Fruit fly (Drosophila melanogaster) whole organism, embryonic: ENCODE results near the gene GstT4.

Source experiments
- Aef1 ChIP-seq: fragments of 200-800 bp; sonication (Bioruptor generic); IDR thresholded peaks from 3 replicates; pipeline ENCODE4 v1.3.6; 2022; ENCODE audit warnings: missing biosample characterization, missing genetic modification characterization
- Bteb2 ChIP-seq: fragments of 200-800 bp; sonication (Bioruptor generic); optimal IDR thresholded peaks from 2 replicates; lab custom pipeline; 2016; ENCODE audit warnings: missing biosample characterization, missing genetic modification characterization
- CG10959 ChIP-seq: fragments of 200-800 bp; sonication (Bioruptor generic); IDR thresholded peaks from 2 replicates; pipeline ENCODE4 v1.3.6; 2022; ENCODE audit warnings: missing biosample characterization, missing genetic modification characterization
- CG11695 ChIP-seq: fragments of 200-800 bp; sonication (Bioruptor generic); IDR thresholded peaks from 3 replicates; pipeline ENCODE4 v1.3.6; 2022; ENCODE audit warnings: missing biosample characterization, missing genetic modification characterization
- CG11723 ChIP-seq: fragments of 200-800 bp; sonication (Bioruptor generic); optimal IDR thresholded peaks from 2 replicates; lab custom pipeline; 2017; ENCODE audit warnings: missing biosample characterization, mild to moderate bottlenecking, missing genetic modification characterization
- CG1603 ChIP-seq: fragments of 200-800 bp; sonication (Bioruptor generic); optimal IDR thresholded peaks from 2 replicates; lab custom pipeline; 2019; ENCODE audit warnings: missing biosample characterization, mild to moderate bottlenecking, missing genetic modification characterization, moderate library complexity
- CG17612 ChIP-seq: fragments of 200-800 bp; sonication (Bioruptor generic); IDR thresholded peaks from 2 replicates; pipeline ENCODE4 v1.3.6; 2022; ENCODE audit warnings: missing biosample characterization, missing genetic modification characterization
- CG31224 ChIP-seq: fragments of 200-800 bp; sonication (Bioruptor generic); IDR thresholded peaks from 2 replicates; pipeline ENCODE4 v1.3.6; 2022; ENCODE audit warnings: missing biosample characterization, missing genetic modification characterization
- CG31441 ChIP-seq: fragments of 200-800 bp; sonication (Bioruptor generic); IDR thresholded peaks from 2 replicates; pipeline ENCODE4 v1.3.6; 2022; ENCODE audit warnings: missing biosample characterization, missing genetic modification characterization
- CG43689 ChIP-seq: fragments of 200-800 bp; sonication (Bioruptor generic); IDR thresholded peaks from 2 replicates; pipeline ENCODE4 v1.3.6; 2022; ENCODE audit warnings: missing biosample characterization, missing genetic modification characterization
- CG4424 ChIP-seq: fragments of 200-800 bp; sonication (Bioruptor generic); optimal IDR thresholded peaks from 3 replicates; lab custom pipeline; 2016; ENCODE audit warnings: missing biosample characterization, missing genetic modification characterization
- CG5245 ChIP-seq: fragments of 200-800 bp; sonication (Bioruptor generic); optimal IDR thresholded peaks from 3 replicates; lab custom pipeline; 2016; ENCODE audit warnings: missing biosample characterization, missing genetic modification characterization
- CG6765 ChIP-seq: fragments of 200-800 bp; sonication (Bioruptor generic); optimal IDR thresholded peaks from 3 replicates; lab custom pipeline; 2017; ENCODE audit warnings: missing biosample characterization, mild to moderate bottlenecking, missing genetic modification characterization
- CG7745 ChIP-seq: fragments of 200-800 bp; sonication (Bioruptor generic); optimal IDR thresholded peaks from 2 replicates; lab custom pipeline; 2018; ENCODE audit warnings: missing biosample characterization, mild to moderate bottlenecking, missing genetic modification characterization, moderate library complexity
- CG7963 ChIP-seq: fragments of 200-800 bp; sonication (Bioruptor generic); IDR thresholded peaks from 3 replicates; pipeline ENCODE4 v1.3.6; 2022; ENCODE audit warnings: missing biosample characterization, missing genetic modification characterization; ENCODE audit not compliant: partially characterized antibody
- CG8765 ChIP-seq: fragments of 200-800 bp; sonication (Bioruptor generic); IDR thresholded peaks from 2 replicates; pipeline ENCODE4 v1.3.6; 2022; ENCODE audit warnings: missing biosample characterization, missing genetic modification characterization
- CG9437 ChIP-seq: fragments of 200-800 bp; sonication (Bioruptor generic); optimal IDR thresholded peaks from 2 replicates; lab custom pipeline; 2018; ENCODE audit warnings: missing biosample characterization, mild to moderate bottlenecking, missing genetic modification characterization
- CG9609 ChIP-seq: fragments of 200-800 bp; sonication (Bioruptor generic); optimal IDR thresholded peaks from 3 replicates; lab custom pipeline; 2016; ENCODE audit warnings: missing biosample characterization, missing genetic modification characterization
- CG9797 ChIP-seq: fragments of 200-800 bp; sonication (Bioruptor generic); optimal IDR thresholded peaks from 3 replicates; lab custom pipeline; 2018; ENCODE audit warnings: missing biosample characterization, mild to moderate bottlenecking, missing genetic modification characterization
- CG9817 ChIP-seq: fragments of 200-800 bp; sonication (Bioruptor generic); optimal IDR thresholded peaks from 2 replicates; lab custom pipeline; 2018; ENCODE audit warnings: missing biosample characterization, mild to moderate bottlenecking, missing genetic modification characterization, moderate library complexity
- CkIIα-i1 ChIP-seq: fragments of 200-800 bp; sonication (Bioruptor generic); IDR thresholded peaks from 2 replicates; pipeline ENCODE4 v1.3.6; 2022; ENCODE audit warnings: missing biosample characterization, missing genetic modification characterization
- Elba2 ChIP-seq: fragments of 200-800 bp; sonication (Bioruptor generic); optimal IDR thresholded peaks from 3 replicates; lab custom pipeline; 2016; ENCODE audit warnings: missing biosample characterization, missing genetic modification characterization
- Fer2 ChIP-seq: fragments of 200-800 bp; sonication (Bioruptor generic); optimal IDR thresholded peaks from 2 replicates; lab custom pipeline; 2018; ENCODE audit warnings: missing biosample characterization, mild to moderate bottlenecking, missing genetic modification characterization, moderate library complexity
- Mad ChIP-seq: fragments of 200-800 bp; sonication (Bioruptor generic); optimal IDR thresholded peaks from 2 replicates; lab custom pipeline; 2016; ENCODE audit warnings: missing biosample characterization, missing genetic modification characterization
- Med ChIP-seq: fragments of 200-800 bp; sonication (Bioruptor generic); peaks from one replicate; lab custom pipeline; 2016; ENCODE audit warnings: missing biosample characterization, missing genetic modification characterization, mild to moderate bottlenecking, inconsistent platforms, moderate library complexity
- Nf-YB ChIP-seq: fragments of 200-800 bp; sonication (Bioruptor generic); optimal IDR thresholded peaks from 3 replicates; lab custom pipeline; 2019; ENCODE audit warnings: missing biosample characterization, mild to moderate bottlenecking, missing genetic modification characterization, moderate library complexity
- Scr ChIP-seq: fragments of 200-800 bp; sonication (Bioruptor generic); IDR thresholded peaks from 2 replicates; pipeline ENCODE4 v1.3.6; 2022; ENCODE audit warnings: missing biosample characterization, missing genetic modification characterization; ENCODE audit not compliant: partially characterized antibody
- Xrp1 ChIP-seq: fragments of 200-800 bp; sonication (Bioruptor generic); IDR thresholded peaks from 2 replicates; pipeline ENCODE4 v1.3.6; 2022; ENCODE audit warnings: missing biosample characterization, missing genetic modification characterization
- YL-1 ChIP-seq: fragments of 200-800 bp; sonication (Bioruptor generic); optimal IDR thresholded peaks from 3 replicates; lab custom pipeline; 2017; ENCODE audit warnings: missing biosample characterization, mild to moderate bottlenecking, missing genetic modification characterization
- ac ChIP-seq: fragments of 200-800 bp; sonication (Bioruptor generic); optimal IDR thresholded peaks from 3 replicates; lab custom pipeline; 2017; ENCODE audit warnings: missing biosample characterization, mild to moderate bottlenecking, missing genetic modification characterization
- cad ChIP-seq: fragments of >200 bp; optimal IDR thresholded peaks from 2 replicates; lab custom pipeline; 2017; ENCODE audit warnings: missing biosample characterization, missing genetic modification characterization
- cas ChIP-seq: fragments of 200-800 bp; sonication (Bioruptor generic); IDR thresholded peaks from 2 replicates; pipeline ENCODE4 v1.3.6; 2022; ENCODE audit warnings: missing biosample characterization, missing genetic modification characterization
- chn ChIP-seq: fragments of 200-800 bp; sonication (Bioruptor generic); optimal IDR thresholded peaks from 2 replicates; lab custom pipeline; 2016; ENCODE audit warnings: missing biosample characterization, missing genetic modification characterization
- crc ChIP-seq: fragments of 200-800 bp; sonication (Bioruptor generic); optimal IDR thresholded peaks from 2 replicates; lab custom pipeline; 2016; ENCODE audit warnings: missing biosample characterization, missing genetic modification characterization
- da ChIP-seq: fragments of 200-800 bp; sonication (Bioruptor generic); optimal IDR thresholded peaks from 2 replicates; lab custom pipeline; 2016; ENCODE audit warnings: missing biosample characterization, missing genetic modification characterization
- gcm2 ChIP-seq: fragments of 200-800 bp; sonication (Bioruptor generic); optimal IDR thresholded peaks from 2 replicates; lab custom pipeline; 2016; ENCODE audit warnings: missing biosample characterization, missing genetic modification characterization
- hbn ChIP-seq: fragments of 200-800 bp; sonication (Bioruptor generic); IDR thresholded peaks from 2 replicates; pipeline ENCODE4 v1.3.6; 2022; ENCODE audit warnings: missing biosample characterization, missing genetic modification characterization; ENCODE audit not compliant: partially characterized antibody
- jing ChIP-seq: fragments of 200-800 bp; sonication (Bioruptor generic); optimal IDR thresholded peaks from 2 replicates; lab custom pipeline; 2018; ENCODE audit warnings: missing biosample characterization, mild to moderate bottlenecking, missing genetic modification characterization
- jumu ChIP-seq: fragments of 200-800 bp; sonication (Bioruptor generic); optimal IDR thresholded peaks from 3 replicates; lab custom pipeline; 2016; ENCODE audit warnings: missing biosample characterization, missing genetic modification characterization
- klu ChIP-seq: fragments of 200-800 bp; sonication (Bioruptor generic); IDR thresholded peaks from 2 replicates; pipeline ENCODE4 v1.3.6; 2022; ENCODE audit warnings: missing biosample characterization, missing genetic modification characterization
- lola ChIP-seq, 3 experiments: fragments of >200 bp in 2 of 3; fragments of 200-800 bp in 1 of 3; sonication (Bioruptor generic) in 1 of 3; optimal IDR thresholded peaks; 2 replicates each; lab custom pipeline; 2017 to 2019; ENCODE audit warnings: missing biosample characterization in 3 of 3, missing genetic modification characterization in 3 of 3, mild to moderate bottlenecking in 1 of 3, moderate library complexity in 1 of 3
- mld ChIP-seq: fragments of 200-800 bp; sonication (Bioruptor generic); IDR thresholded peaks from 3 replicates; pipeline ENCODE4 v1.3.6; 2022; ENCODE audit warnings: missing biosample characterization, missing genetic modification characterization; ENCODE audit not compliant: partially characterized antibody
- oc ChIP-seq: fragments of 200-800 bp; sonication (Bioruptor generic); optimal IDR thresholded peaks from 2 replicates; lab custom pipeline; 2018; ENCODE audit warnings: missing biosample characterization, mild to moderate bottlenecking, missing genetic modification characterization, moderate library complexity
- pb ChIP-seq: fragments of 200-800 bp; sonication (Bioruptor generic); optimal IDR thresholded peaks from 3 replicates; lab custom pipeline; 2016; ENCODE audit warnings: missing biosample characterization, missing genetic modification characterization
- pnt ChIP-seq: fragments of 200-800 bp; sonication (Bioruptor generic); optimal IDR thresholded peaks from 3 replicates; lab custom pipeline; 2016; ENCODE audit warnings: missing biosample characterization, missing genetic modification characterization
- pum ChIP-seq: fragments of 200-800 bp; sonication (Bioruptor generic); optimal IDR thresholded peaks from 2 replicates; lab custom pipeline; 2016; ENCODE audit warnings: missing biosample characterization, missing genetic modification characterization
- slou ChIP-seq: fragments of 200-800 bp; sonication (Bioruptor generic); optimal IDR thresholded peaks from 3 replicates; lab custom pipeline; 2016; ENCODE audit warnings: missing biosample characterization, missing genetic modification characterization
- wor ChIP-seq: fragments of 200-800 bp; sonication (Bioruptor generic); IDR thresholded peaks from 2 replicates; pipeline ENCODE4 v1.3.6; 2022; ENCODE audit warnings: missing biosample characterization, missing genetic modification characterization
- zf30C ChIP-seq: fragments of 200-800 bp; sonication (Bioruptor generic); optimal IDR thresholded peaks from 3 replicates; lab custom pipeline; 2018; ENCODE audit warnings: missing biosample characterization, mild to moderate bottlenecking, missing genetic modification characterization

Gene GstT4

dm6 chrX:13395988-13396377 is 8.6 kb upstream of the GstT4 start (continued):
- TF ChIP-seq CG1603 (tag; lab: Kevin White, UChicago) (no peak), pnt (no peak)

- TF ChIP-seq cad (GFP tag; lab: Kevin White, UChicago) (no peak), CG8765 (no peak), CG17612 (GFP tag; lab: Robert Waterston, UW) (no peak), CG9437 (GFP tag; lab: Kevin White, UChicago) (peak; percentile 86), Elba2 (GFP tag; lab: Kevin White, UChicago) (no peak), jumu (no peak), jing (peak; percentile 31), oc (no peak), Fer2 (peak; percentile 57), CG10959 (GFP tag; lab: Robert Waterston, UW) (no peak), chn (GFP tag; lab: Kevin White, UChicago) (peak; percentile 13), CG7745 (no peak), CG9817 (tag; lab: Kevin White, UChicago) (peak; percentile 50), ac (no peak), CG11723 (peak; percentile 58), CG43689 (GFP tag; lab: Robert Waterston, UW) (no peak), cas (GFP tag; lab: Robert Waterston, UW) (no peak), Aef1 (GFP tag; lab: Robert Waterston, UW) (0 out of 3 replicates have a peak, but pooled peaks have one; percentile 15), klu (GFP tag; lab: Robert Waterston, UW) (no peak; the same call in 1 of the 2 replicates), CG31441 (GFP tag; lab: Robert Waterston, UW) (peak; percentile 82), CG7963 (no peak), CG11695 (GFP tag; lab: Robert Waterston, UW) (peak; percentile 62; the same call in 2 of the 3 replicates), zf30C (GFP tag; lab: Kevin White, UChicago) (peak; percentile 72), CG9609 (peak; percentile 24), Nf-YB (GFP tag; lab: Kevin White, UChicago) (peak; percentile 48), crc (GFP tag; lab: Kevin White, UChicago) (peak; percentile 4), da (no peak), mld (GFP tag; lab: Robert Waterston, UW) (no peak), CG4424 (peak; percentile 62), slou (GFP tag; lab: Kevin White, UChicago) (peak; percentile 43), wor (GFP tag; lab: Robert Waterston, UW) (no peak), YL-1 (GFP tag; lab: Kevin White, UChicago) (no peak), Mad (no peak), pb (no peak), pum (no peak), CG5245 (GFP tag; lab: Kevin White, UChicago) (no peak), CkIIα-i1 (GFP tag; lab: Robert Waterston, UW) (no peak), hbn (GFP tag; lab: Robert Waterston, UW) (no peak), CG9797 (GFP tag; lab: Kevin White, UChicago) (no peak), CG6765 (peak; percentile 75), Scr (no peak), Xrp1 (GFP tag; lab: Robert Waterston, UW) (peak; percentile 34; the same call in 1 of the 2 replicates), Bteb2 (GFP tag; lab: Kevin White, UChicago) (no peak), Med (GFP tag; lab: Kevin White, UChicago) (peak; percentile 87), CG31224 (GFP tag; lab: Robert Waterston, UW) (peak; percentile 52; the same call in 1 of the 2 replicates), gcm2 (GFP tag; lab: Kevin White, UChicago) (no peak), lola (GFP tag; optimal IDR thresholded peaks at IDR 0.05; lab: Kevin White, UChicago) (peak in 1 of 3 experiments; percentile 17)
Observed at dm6 chrX:13396378-13397099, 8.0 kb upstream of the GstT4 start, which contains the start of gene Bcat. TSS of gene Bcat (plus strand) at chrX:13396899.
